Worm (Caenorhabditis elegans) whole organism, midembryonic: Measurements from ENCODE around the gene arid-1.

Experiments used
- flt-1 ChIP-seq: fragments of 200-800 bp; sonication (Bioruptor generic); IDR thresholded peaks from 2 replicates; pipeline ENCODE4 v1.3.6; 2022; ENCODE audit warnings: missing genetic modification characterization, missing compliant biosample characterization
- ref-1 ChIP-seq: fragments of 200-800 bp; sonication (Bioruptor generic); conservative IDR thresholded peaks from 2 replicates; pipeline ENCODE4 v1.3.6; 2022; ENCODE audit warnings: missing genetic modification reagents, missing genetic modification characterization, missing compliant biosample characterization

DNA sequence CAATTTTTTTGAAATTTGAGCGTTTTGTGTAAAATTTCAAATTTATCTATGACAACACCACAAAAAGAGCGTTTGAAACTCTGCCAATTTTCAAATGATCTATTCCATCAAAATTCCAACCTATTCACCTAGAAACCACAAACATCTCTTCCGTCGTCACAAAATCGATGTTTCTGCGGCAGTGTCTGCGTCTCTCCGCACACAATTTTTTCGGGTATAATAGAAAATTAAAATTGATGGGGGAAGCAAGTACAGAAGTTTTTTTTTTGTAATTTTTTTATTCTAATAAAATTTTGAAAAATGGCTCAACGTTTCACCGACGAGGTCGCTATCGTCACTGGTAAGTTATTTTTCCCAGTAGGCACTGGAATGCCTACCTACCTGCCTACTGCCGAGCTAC, 47.4 kb upstream of the arid-1 start, which contains the start of gene W03F9.9:
- TF ChIP-seq flt-1 (GFP tag; lab: Robert Waterston, UW) (no peak), ref-1 (GFP tag; lab: Robert Waterston, UW) (no peak)
